Fruit fly (Drosophila melanogaster) whole organism, embryonic: ENCODE measurements around the gene amn.
A peak's percentile ranks its signal among the peaks of the same experiment; 100 is the strongest.

Source experiments
- Bdp1 ChIP-seq: fragments of 200-800 bp; sonication (Bioruptor generic); optimal IDR thresholded peaks from 3 replicates; lab custom pipeline; 2016; ENCODE audit warnings: missing biosample characterization, missing genetic modification characterization
- Blimp-1 ChIP-seq: fragments of 200-800 bp; sonication (Bioruptor generic); optimal IDR thresholded peaks from 3 replicates; lab custom pipeline; 2018; ENCODE audit warnings: missing biosample characterization, missing genetic modification characterization, mild to moderate bottlenecking, moderate library complexity, missing genetic modification reagents
- CG10462 ChIP-seq: fragments of 200-800 bp; sonication (Bioruptor generic); optimal IDR thresholded peaks from 2 replicates; lab custom pipeline; 2016; ENCODE audit warnings: missing biosample characterization, missing genetic modification characterization
- CG12391 ChIP-seq: fragments of 200-800 bp; sonication (Bioruptor generic); optimal IDR thresholded peaks from 3 replicates; lab custom pipeline; 2018; ENCODE audit warnings: missing biosample characterization, mild to moderate bottlenecking, missing genetic modification characterization, moderate library complexity
- CG12659 ChIP-seq: fragments of 200-800 bp; sonication (Bioruptor generic); optimal IDR thresholded peaks from 3 replicates; lab custom pipeline; 2017; ENCODE audit warnings: mild to moderate bottlenecking, missing biosample characterization, missing genetic modification reagents, missing genetic modification characterization
- CG13624 ChIP-seq: fragments of 200-800 bp; sonication (Bioruptor generic); optimal IDR thresholded peaks from 2 replicates; lab custom pipeline; 2016; ENCODE audit warnings: missing biosample characterization, missing genetic modification characterization
- CG18476 ChIP-seq: fragments of 200-800 bp; sonication (Bioruptor generic); optimal IDR thresholded peaks from 2 replicates; lab custom pipeline; 2016; ENCODE audit warnings: missing biosample characterization, mild to moderate bottlenecking, missing genetic modification characterization
- CG3065 ChIP-seq: fragments of 200-800 bp; sonication (Bioruptor generic); optimal IDR thresholded peaks from 2 replicates; lab custom pipeline; 2016; ENCODE audit warnings: missing biosample characterization, missing genetic modification characterization
- CG31365 ChIP-seq: fragments of 200-800 bp; sonication (Bioruptor generic); optimal IDR thresholded peaks from 2 replicates; lab custom pipeline; 2018; ENCODE audit warnings: missing biosample characterization, mild to moderate bottlenecking, missing genetic modification characterization
- CG34224 ChIP-seq: fragments of 200-800 bp; sonication (Bioruptor generic); IDR thresholded peaks from 3 replicates; pipeline ENCODE4 v1.3.6; 2022; ENCODE audit warnings: missing biosample characterization, missing genetic modification characterization; ENCODE audit not compliant: partially characterized antibody
- CG34422 ChIP-seq: fragments of 200-800 bp; sonication (Bioruptor generic); IDR thresholded peaks from 3 replicates; pipeline ENCODE4 v1.3.6; 2022; ENCODE audit warnings: missing biosample characterization, missing genetic modification characterization
- CG5180 ChIP-seq: fragments of 200-800 bp; sonication (Bioruptor generic); optimal IDR thresholded peaks from 3 replicates; lab custom pipeline; 2017; ENCODE audit warnings: missing biosample characterization, missing genetic modification characterization, mild to moderate bottlenecking, moderate library complexity, missing genetic modification reagents
- CG6654 ChIP-seq: fragments of 200-800 bp; sonication (Bioruptor generic); optimal IDR thresholded peaks from 2 replicates; lab custom pipeline; 2017; ENCODE audit warnings: missing biosample characterization, mild to moderate bottlenecking, missing genetic modification characterization
- CHES-1-like ChIP-seq: fragments of 200-800 bp; sonication (Bioruptor generic); optimal IDR thresholded peaks from 2 replicates; lab custom pipeline; 2016; ENCODE audit warnings: missing biosample characterization, missing genetic modification characterization
- D19A ChIP-seq: fragments of 200-800 bp; optimal IDR thresholded peaks from 3 replicates; lab custom pipeline; 2019; ENCODE audit warnings: missing biosample characterization, mild to moderate bottlenecking, missing genetic modification characterization, moderate library complexity
- Dfd ChIP-seq, 2 experiments: fragments of >200 bp; optimal IDR thresholded peaks; 2 replicates each; lab custom pipeline; 2017; ENCODE audit warnings: missing biosample characterization in 2 of 2, missing genetic modification characterization in 2 of 2
- E2f2 ChIP-seq: fragments of 200-800 bp; sonication (Bioruptor generic); IDR thresholded peaks from 2 replicates; pipeline ENCODE4 v1.3.6; 2022; ENCODE audit warnings: missing biosample characterization, missing genetic modification characterization
- Elba2 ChIP-seq: fragments of 200-800 bp; sonication (Bioruptor generic); optimal IDR thresholded peaks from 3 replicates; lab custom pipeline; 2016; ENCODE audit warnings: missing biosample characterization, missing genetic modification characterization
- Gsc ChIP-seq: fragments of 200-800 bp; sonication (Bioruptor generic); IDR thresholded peaks from 2 replicates; pipeline ENCODE4 v1.3.6; 2022; ENCODE audit warnings: missing biosample characterization, missing genetic modification characterization
- HLH54F ChIP-seq: fragments of 200-800 bp; sonication (Bioruptor generic); optimal IDR thresholded peaks from 3 replicates; lab custom pipeline; 2016; ENCODE audit warnings: missing biosample characterization, missing genetic modification characterization
- Lhr ChIP-seq: fragments of 200-800 bp; sonication (Bioruptor generic); optimal IDR thresholded peaks from 3 replicates; lab custom pipeline; 2017; ENCODE audit warnings: mild to moderate bottlenecking, missing biosample characterization, missing genetic modification reagents, missing genetic modification characterization
- MBD-R2 ChIP-seq: fragments of 200-800 bp; sonication (Bioruptor generic); IDR thresholded peaks from 2 replicates; pipeline ENCODE4 v1.3.6; 2022; ENCODE audit warnings: missing biosample characterization, missing genetic modification characterization
- Meics ChIP-seq: fragments of 200-800 bp; sonication (Bioruptor generic); optimal IDR thresholded peaks from 2 replicates; lab custom pipeline; 2017; ENCODE audit warnings: missing biosample characterization, mild to moderate bottlenecking, missing genetic modification characterization
- Mes4 ChIP-seq: fragments of 200-800 bp; sonication (Bioruptor generic); optimal IDR thresholded peaks from 2 replicates; lab custom pipeline; 2016; ENCODE audit warnings: missing biosample characterization, missing genetic modification characterization
- Sry-δ ChIP-seq: fragments of 200-800 bp; sonication (Bioruptor generic); optimal IDR thresholded peaks from 2 replicates; lab custom pipeline; 2016; ENCODE audit warnings: missing biosample characterization, missing genetic modification characterization
- Xrp1 ChIP-seq: fragments of 200-800 bp; sonication (Bioruptor generic); IDR thresholded peaks from 2 replicates; pipeline ENCODE4 v1.3.6; 2022; ENCODE audit warnings: missing biosample characterization, missing genetic modification characterization
- ato ChIP-seq: fragments of 200-800 bp; sonication (Bioruptor generic); IDR thresholded peaks from 2 replicates; pipeline ENCODE4 v1.3.6; 2022; ENCODE audit warnings: missing biosample characterization, missing genetic modification characterization; ENCODE audit not compliant: partially characterized antibody
- danr ChIP-seq: fragments of 200-800 bp; sonication (Bioruptor generic); IDR thresholded peaks from 2 replicates; pipeline ENCODE4 v1.3.6; 2022; ENCODE audit warnings: missing biosample characterization, missing genetic modification characterization
- dysf ChIP-seq: fragments of 200-800 bp; sonication (Bioruptor generic); IDR thresholded peaks from 3 replicates; pipeline ENCODE4 v1.3.6; 2022; ENCODE audit warnings: missing biosample characterization, missing genetic modification characterization
- gsb ChIP-seq: fragments of 200-800 bp; sonication (Bioruptor generic); IDR thresholded peaks from 2 replicates; pipeline ENCODE4 v1.3.6; 2022; ENCODE audit warnings: missing biosample characterization, missing genetic modification characterization
- hb ChIP-seq: fragments of 200-800 bp; sonication (Bioruptor generic); IDR thresholded peaks from 3 replicates; pipeline ENCODE4 v1.3.6; 2022; ENCODE audit warnings: missing biosample characterization, missing genetic modification characterization; ENCODE audit not compliant: partially characterized antibody
- ind ChIP-seq: fragments of 200-800 bp; sonication (Bioruptor generic); optimal IDR thresholded peaks from 3 replicates; lab custom pipeline; 2016; ENCODE audit warnings: missing biosample characterization, missing genetic modification characterization
- insv ChIP-seq, 2 experiments: fragments of 200-800 bp; sonication (Bioruptor generic); optimal IDR thresholded peaks; 3 replicates each; lab custom pipeline; 2016 to 2018; ENCODE audit warnings: missing biosample characterization in 2 of 2, missing genetic modification characterization in 2 of 2
- lola ChIP-seq, 3 experiments: fragments of >200 bp in 2 of 3; fragments of 200-800 bp in 1 of 3; sonication (Bioruptor generic) in 1 of 3; optimal IDR thresholded peaks; 2 replicates each; lab custom pipeline; 2017 to 2019; ENCODE audit warnings: missing biosample characterization in 3 of 3, missing genetic modification characterization in 3 of 3, mild to moderate bottlenecking in 1 of 3, moderate library complexity in 1 of 3
- nmo ChIP-seq: fragments of 200-800 bp; sonication (Bioruptor generic); optimal IDR thresholded peaks from 2 replicates; lab custom pipeline; 2018; ENCODE audit warnings: missing biosample characterization, mild to moderate bottlenecking, missing genetic modification characterization, moderate library complexity
- pan ChIP-seq, 4 experiments: fragments of >200 bp in 3 of 4; fragments of 200-800 bp in 1 of 4; sonication (Bioruptor generic) in 1 of 4; optimal IDR thresholded peaks in 3 of 4; IDR thresholded peaks in 1 of 4; 2 replicates each; pipeline versions ENCODE4 v1.3.6 to Lab custom; 2017 to 2022; ENCODE audit warnings: missing biosample characterization in 2 of 4, missing genetic modification characterization in 2 of 4, mixed read lengths in 1 of 4
- phol ChIP-seq: fragments of 200-800 bp; sonication (Bioruptor generic); optimal IDR thresholded peaks from 3 replicates; lab custom pipeline; 2018; ENCODE audit warnings: missing biosample characterization, mild to moderate bottlenecking, missing genetic modification characterization, moderate library complexity
- prd ChIP-seq, 3 experiments: fragments of >200 bp in 2 of 3; fragments of 200-800 bp in 1 of 3; sonication (Bioruptor generic) in 1 of 3; optimal IDR thresholded peaks in 2 of 3; IDR thresholded peaks in 1 of 3; 2 replicates in 2 of 3; 3 replicates in 1 of 3; pipeline versions ENCODE4 v1.3.6 to Lab custom; 2017 to 2022; ENCODE audit warnings: missing biosample characterization in 1 of 3, missing genetic modification characterization in 1 of 3
- sc ChIP-seq, 3 experiments: fragments of >200 bp in 2 of 3; fragments of 200-800 bp in 1 of 3; sonication (Bioruptor generic) in 1 of 3; optimal IDR thresholded peaks; 2 replicates in 2 of 3; 3 replicates in 1 of 3; lab custom pipeline; 2017; ENCODE audit warnings: mild to moderate bottlenecking in 1 of 3, missing biosample characterization in 1 of 3, missing genetic modification characterization in 1 of 3, missing genetic modification reagents in 1 of 3
- sisA ChIP-seq: fragments of 200-800 bp; sonication (Bioruptor generic); IDR thresholded peaks from 2 replicates; pipeline ENCODE4 v1.3.6; 2022; ENCODE audit warnings: missing biosample characterization, missing genetic modification characterization
- slbo ChIP-seq: fragments of 200-800 bp; sonication (Bioruptor generic); IDR thresholded peaks from 2 replicates; pipeline ENCODE4 v1.3.6; 2022; ENCODE audit warnings: missing biosample characterization, missing genetic modification characterization
- sob ChIP-seq: fragments of 200-800 bp; sonication (Bioruptor generic); IDR thresholded peaks from 2 replicates; pipeline ENCODE4 v1.3.6; 2022; ENCODE audit warnings: missing biosample characterization, missing genetic modification characterization
- sr ChIP-seq: fragments of 200-800 bp; sonication (Bioruptor generic); IDR thresholded peaks from 3 replicates; pipeline ENCODE4 v1.3.6; 2022; ENCODE audit warnings: missing biosample characterization, missing genetic modification characterization
- sug ChIP-seq: fragments of 200-800 bp; optimal IDR thresholded peaks from 2 replicates; lab custom pipeline; 2019; ENCODE audit warnings: missing biosample characterization, mild to moderate bottlenecking, missing genetic modification characterization, moderate library complexity
- tgo ChIP-seq: fragments of 200-800 bp; sonication (Bioruptor generic); IDR thresholded peaks from 3 replicates; pipeline ENCODE4 v1.3.6; 2022; ENCODE audit warnings: missing biosample characterization, missing genetic modification characterization
- tin ChIP-seq: fragments of 200-800 bp; sonication (Bioruptor generic); optimal IDR thresholded peaks from 3 replicates; lab custom pipeline; 2016; ENCODE audit warnings: missing biosample characterization, missing genetic modification characterization
- tx ChIP-seq: fragments of 200-800 bp; sonication (Bioruptor generic); optimal IDR thresholded peaks from 2 replicates; lab custom pipeline; 2016; ENCODE audit warnings: missing biosample characterization, missing genetic modification characterization
- vvl ChIP-seq: fragments of 200-800 bp; sonication (Bioruptor generic); IDR thresholded peaks from 2 replicates; pipeline ENCODE4 v1.3.6; 2022; ENCODE audit warnings: missing biosample characterization, missing genetic modification characterization
- zen ChIP-seq: fragments of 200-800 bp; sonication (Bioruptor generic); optimal IDR thresholded peaks from 3 replicates; lab custom pipeline; 2018; ENCODE audit warnings: missing biosample characterization, mild to moderate bottlenecking, missing genetic modification characterization, moderate library complexity

amn gene

DNA sequence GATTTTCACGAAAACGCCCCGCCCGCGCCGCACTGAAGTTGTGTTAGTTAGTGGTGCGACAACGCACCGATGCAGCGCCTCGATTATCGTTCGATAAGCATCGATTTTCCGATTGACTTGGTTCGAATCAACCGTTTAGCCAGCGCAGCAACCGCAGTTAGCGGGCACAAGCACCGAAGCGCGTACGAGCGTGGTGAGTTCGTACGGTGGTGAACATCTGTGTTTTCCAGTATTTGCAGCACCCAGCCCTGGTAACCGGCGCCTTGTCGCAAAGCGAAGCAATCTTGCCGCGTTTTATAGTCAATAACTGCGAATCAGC is 37.9 kb downstream of the amn start, which contains the start of the genes pico and Nup205 (continued):
- TF ChIP-seq CG31365 (peak; percentile 9), Meics (GFP tag; lab: Kevin White, UChicago) (no peak), CG12659 (GFP tag; lab: Kevin White, UChicago) (peak; percentile 87), Lhr (GFP tag; lab: Kevin White, UChicago) (peak; percentile 96), zen (tag; lab: Kevin White, UChicago) (peak; percentile 25), tx (GFP tag; lab: Kevin White, UChicago) (peak; percentile 2), CG34422 (GFP tag; lab: Robert Waterston, UW) (peak; percentile 69; the same call in 2 of the 3 replicates), CG13624 (GFP tag; lab: Kevin White, UChicago) (peak; percentile 62), phol (tag; lab: Kevin White, UChicago) (peak; percentile 45), tin (GFP tag; lab: Kevin White, UChicago) (peak; percentile 5), CHES-1-like (peak; percentile 61), hb (GFP tag; lab: Robert Waterston, UW) (peak; percentile 68; the same call in 1 of the 3 replicates), MBD-R2 (GFP tag; lab: Robert Waterston, UW) (peak; percentile 95), ato (peak; percentile 72; the same call in 1 of the 2 replicates), sob (GFP tag; lab: Robert Waterston, UW) (peak; percentile 76), CG6654 (GFP tag; lab: Kevin White, UChicago) (no peak), CG5180 (peak; percentile 61), CG10462 (GFP tag; lab: Kevin White, UChicago) (no peak), tgo (GFP tag; lab: Robert Waterston, UW) (no peak), vvl (GFP tag; lab: Robert Waterston, UW) (peak; percentile 56), ind (GFP tag; lab: Kevin White, UChicago) (no peak), nmo (GFP tag; lab: Kevin White, UChicago) (peak; percentile 58), sug (tag; lab: Kevin White, UChicago) (no peak), Elba2 (GFP tag; lab: Kevin White, UChicago) (no peak), CG3065 (GFP tag; lab: Kevin White, UChicago) (no peak), HLH54F (GFP tag; lab: Kevin White, UChicago) (peak; percentile 42), sc (optimal IDR thresholded peaks at IDR 0.05; lab: Kevin White, UChicago) (no peak), sc (GFP tag; optimal IDR thresholded peaks at IDR 0.05; lab: Kevin White, UChicago) (no peak), lola (GFP tag; optimal IDR thresholded peaks at IDR 0.05; lab: Kevin White, UChicago) (no peak), Dfd (GFP tag; optimal IDR thresholded peaks at IDR 0.05; lab: Kevin White, UChicago) (no peak), insv (GFP tag; optimal IDR thresholded peaks at IDR 0.05; lab: Kevin White, UChicago) (no peak), Sry-δ (GFP tag; lab: Kevin White, UChicago) (peak; percentile 98), sr (GFP tag; lab: Robert Waterston, UW) (0 out of 3 replicates have a peak, but pooled peaks have one; percentile 26), danr (GFP tag; lab: Robert Waterston, UW) (no peak), E2f2 (GFP tag; lab: Robert Waterston, UW) (peak; percentile 77), CG12391 (tag; lab: Kevin White, UChicago) (peak; percentile 41), dysf (GFP tag; lab: Robert Waterston, UW) (no peak), Mes4 (peak; percentile 26), Bdp1 (GFP tag; lab: Kevin White, UChicago) (peak; percentile 28), Xrp1 (GFP tag; lab: Robert Waterston, UW) (no peak), gsb (no peak), D19A (tag; lab: Kevin White, UChicago) (no peak), Blimp-1 (GFP tag; lab: Kevin White, UChicago) (no peak), slbo (GFP tag; lab: Robert Waterston, UW) (peak; percentile 26; the same call in 1 of the 2 replicates), Gsc (GFP tag; lab: Robert Waterston, UW) (no peak), sisA (peak; percentile 17; the same call in 1 of the 2 replicates), pan (optimal IDR thresholded peaks at IDR 0.05; lab: Kevin White, UChicago) (no peak), pan (GFP tag; optimal IDR thresholded peaks at IDR 0.05 in 1 of 2, IDR thresholded peaks at IDR 0.05 in 1 of 2) (peak in 1 of 2 experiments; percentile 13), CG34224 (GFP tag; lab: Robert Waterston, UW) (peak; percentile 68), CG18476 (GFP tag; lab: Kevin White, UChicago) (no peak), prd (optimal IDR thresholded peaks at IDR 0.05; lab: Kevin White, UChicago) (no peak), prd (GFP tag; IDR thresholded peaks at IDR 0.05; lab: Robert Waterston, UW) (peak; percentile 24; the same call in 1 of the 3 replicates)
